Worm (Caenorhabditis elegans) whole organism, L1 larva: ENCODE data around the gene T24A6.16.

Source experiments
- aly-2 ChIP-seq: fragments of 150-350 bp; optimal IDR thresholded peaks from 2 replicates; lab custom pipeline; 2014; ENCODE audit warnings: missing biosample characterization, missing genetic modification characterization
- fkh-10 ChIP-seq: sonication (generic microtip); optimal IDR thresholded peaks from 2 replicates; lab custom pipeline; 2017; ENCODE audit warnings: missing biosample characterization, missing genetic modification reagents, missing genetic modification characterization
- lin-35 ChIP-seq, 2 experiments: fragments of 150-350 bp; optimal IDR thresholded peaks; 2 replicates each; lab custom pipeline; 2014; ENCODE audit warnings: missing biosample characterization in 2 of 2, missing genetic modification characterization in 2 of 2, missing genetic modification reagents in 2 of 2
- nhr-11 ChIP-seq: fragments of 150-350 bp; optimal IDR thresholded peaks from 2 replicates; lab custom pipeline; 2014; ENCODE audit warnings: missing biosample characterization, missing genetic modification characterization
- nhr-237 ChIP-seq: fragments of 150-350 bp; optimal IDR thresholded peaks from 2 replicates; lab custom pipeline; 2014; ENCODE audit warnings: missing biosample characterization, missing genetic modification characterization
- nhr-77 ChIP-seq: fragments of 150-350 bp; optimal IDR thresholded peaks from 2 replicates; lab custom pipeline; 2014; ENCODE audit warnings: missing biosample characterization, missing genetic modification characterization
- rnt-1 ChIP-seq: sonication (generic microtip); optimal IDR thresholded peaks from 2 replicates; lab custom pipeline; 2016; ENCODE audit warnings: mild to moderate bottlenecking, missing genetic modification characterization, moderate library complexity, missing compliant biosample characterization
- skn-1 ChIP-seq: fragments of 150-350 bp; optimal IDR thresholded peaks from 2 replicates; lab custom pipeline; 2014; ENCODE audit warnings: missing biosample characterization, missing genetic modification characterization
- tbx-2 ChIP-seq: sonication (generic microtip); optimal IDR thresholded peaks from 2 replicates; lab custom pipeline; 2016; ENCODE audit warnings: missing genetic modification characterization, missing compliant biosample characterization
- unc-62 ChIP-seq: fragments of 150-350 bp; optimal IDR thresholded peaks from 2 replicates; lab custom pipeline; 2014; ENCODE audit warnings: missing biosample characterization, missing genetic modification reagents, missing genetic modification characterization
- unc-98 ChIP-seq: fragments of 200-800 bp; sonication (Bioruptor generic); IDR thresholded peaks from 2 replicates; pipeline ENCODE4 v1.3.6; 2022; ENCODE audit warnings: missing genetic modification characterization, missing compliant biosample characterization
- zag-1 ChIP-seq: fragments of 150-350 bp; optimal IDR thresholded peaks from 2 replicates; lab custom pipeline; 2014; ENCODE audit warnings: missing biosample characterization, missing genetic modification characterization

DNA sequence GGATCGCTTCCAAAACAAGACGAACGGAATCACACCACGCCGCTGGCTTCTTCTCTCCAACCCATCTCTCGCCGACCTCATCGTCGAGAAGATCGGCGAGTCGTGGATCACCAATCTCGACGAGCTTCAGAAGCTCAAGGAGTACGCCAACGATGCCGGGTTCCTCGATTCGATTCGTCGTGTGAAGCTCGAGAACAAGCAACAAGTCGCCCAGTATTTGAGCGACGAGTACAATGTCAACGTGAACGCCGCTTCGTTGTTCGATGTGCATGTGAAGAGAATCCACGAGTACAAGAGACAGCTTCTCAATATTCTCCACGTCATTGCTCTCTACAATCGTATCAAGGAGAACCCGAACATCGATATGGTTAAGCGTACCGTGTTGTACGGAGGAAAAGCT, 20.9 kb upstream of the T24A6.16 start:
- no peak for TF ChIP-seq zag-1 (tag; lab: Kevin White, UChicago)
- TF ChIP-seq nhr-11 (tag; lab: Kevin White, UChicago), result no peak
- no peak for TF ChIP-seq unc-98
- TF ChIP-seq lin-35 (GFP tag; optimal IDR thresholded peaks at IDR 0.05; lab: Kevin White, UChicago), result no peak
- TF ChIP-seq aly-2 (tag; lab: Kevin White, UChicago), result no peak
- TF ChIP-seq unc-62 (GFP tag; lab: Kevin White, UChicago), result no peak
- no peak for TF ChIP-seq nhr-77 (tag; lab: Kevin White, UChicago)
- TF ChIP-seq rnt-1 (tag; lab: Kevin White, UChicago), result no peak
- no peak for TF ChIP-seq skn-1 (tag; lab: Kevin White, UChicago)
- no peak for TF ChIP-seq fkh-10
- no peak for TF ChIP-seq tbx-2 (tag; lab: Kevin White, UChicago)
- no peak for TF ChIP-seq nhr-237 (tag; lab: Kevin White, UChicago)
